Worm (Caenorhabditis elegans) whole organism, L2 larva: ENCODE data around the gene exc-5.

ENCODE experiments used
- nhr-10 ChIP-seq: sonication (generic microtip); optimal IDR thresholded peaks from 2 replicates; lab custom pipeline; 2017; ENCODE audit warnings: missing biosample characterization, missing genetic modification characterization
- nhr-25 ChIP-seq: fragments of 150-350 bp; sonication (generic microtip); optimal IDR thresholded peaks from 3 replicates; lab custom pipeline; 2014; ENCODE audit warnings: missing biosample characterization, missing genetic modification characterization
- nhr-77 ChIP-seq: fragments of 150-350 bp; optimal IDR thresholded peaks from 2 replicates; lab custom pipeline; 2014; ENCODE audit warnings: missing biosample characterization, missing genetic modification characterization
- sem-4 ChIP-seq: fragments of 150-350 bp; optimal IDR thresholded peaks from 2 replicates; lab custom pipeline; 2014; ENCODE audit warnings: missing biosample characterization, missing genetic modification reagents, missing genetic modification characterization
- sma-9 ChIP-seq, 2 experiments: fragments of 150-350 bp in 1 of 2; sonication (generic microtip) in 1 of 2; optimal IDR thresholded peaks; 2 replicates each; lab custom pipeline; 2014 to 2016; ENCODE audit warnings: missing genetic modification characterization in 2 of 2, mild to moderate bottlenecking in 1 of 2, missing biosample characterization in 1 of 2, missing compliant biosample characterization in 1 of 2, missing genetic modification reagents in 1 of 2, moderate library complexity in 1 of 2
- unc-39 ChIP-seq: fragments of 150-350 bp; optimal IDR thresholded peaks from 2 replicates; lab custom pipeline; 2014; ENCODE audit warnings: missing biosample characterization, missing genetic modification characterization
- zag-1 ChIP-seq: fragments of 150-350 bp; optimal IDR thresholded peaks from 2 replicates; lab custom pipeline; 2014; ENCODE audit warnings: missing biosample characterization, missing genetic modification characterization

DNA sequence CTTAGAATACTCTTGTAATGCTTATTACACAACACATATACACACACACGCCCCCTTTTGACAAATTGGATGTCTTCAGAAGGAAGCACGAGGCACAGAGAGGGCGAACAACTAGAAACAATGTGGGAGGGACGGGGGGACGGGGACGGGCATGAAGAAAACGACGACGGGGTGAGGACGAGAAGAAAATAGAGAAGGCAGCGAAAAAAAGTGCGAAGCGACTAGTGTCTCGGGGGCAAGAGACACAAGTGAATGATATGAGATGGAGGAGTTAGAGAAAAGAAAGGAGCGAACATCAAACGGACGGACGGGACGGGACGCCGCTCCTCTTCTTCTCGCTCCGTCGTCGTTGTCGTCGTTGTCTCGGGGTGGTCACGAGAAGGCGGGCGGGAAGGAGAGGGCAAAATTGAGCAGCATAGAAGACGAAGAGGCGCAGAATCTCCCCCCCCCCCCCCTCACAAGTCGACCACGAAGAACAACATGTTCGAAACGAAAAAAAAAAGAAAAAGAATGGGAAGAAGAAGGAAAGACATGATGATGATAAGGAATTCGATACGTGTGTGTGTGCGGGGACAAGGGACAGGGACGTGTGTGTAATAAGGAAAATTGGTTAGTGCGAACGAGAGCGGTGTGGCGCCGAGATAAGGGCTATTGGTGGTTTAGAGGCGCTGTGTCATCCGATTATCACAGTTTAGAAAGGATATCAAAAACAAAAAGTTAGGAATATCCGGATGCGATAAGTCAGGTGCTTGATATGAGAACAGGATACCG, 18.4 kb downstream of the exc-5 start:
- TF ChIP-seq nhr-77 (tag; lab: Kevin White, UChicago) (no peak), zag-1 (tag; lab: Kevin White, UChicago) (peak; percentile 82), sem-4 (tag; lab: Kevin White, UChicago) (peak; percentile 87), nhr-10 (tag; lab: Kevin White, UChicago) (no peak), sma-9 (GFP tag; optimal IDR thresholded peaks at IDR 0.05; lab: Kevin White, UChicago) (peak; percentile 90), sma-9 (tag; optimal IDR thresholded peaks at IDR 0.05; lab: Kevin White, UChicago) (no peak), unc-39 (tag; lab: Kevin White, UChicago) (peak; percentile 29), nhr-25 (tag; lab: Kevin White, UChicago) (peak; percentile 89)
